Worm (Caenorhabditis elegans): Measurements from ENCODE around the gene cest-7.

ce11 chrX:12242902-12243301 lies 13.2 kb downstream of the cest-7 start:
- TF ChIP-seq dpl-1 (GFP tag; optimal IDR thresholded peaks at IDR 0.05) (no peak), lin-35 (GFP tag; optimal IDR thresholded peaks at IDR 0.05) (no peak), nhr-80 (tag; optimal IDR thresholded peaks at IDR 0.05) (peak; percentile 82), nfya-1 (tag; optimal IDR thresholded peaks at IDR 0.05; ENCODE audit: borderline replicate concordance, insufficient read depth) (no peak), fkh-3 (tag; optimal IDR thresholded peaks at IDR 0.05) (no peak), rpc-1 (optimal IDR thresholded peaks at IDR 0.05) (no peak), rpc-1 (tag; optimal IDR thresholded peaks at IDR 0.05) (no peak), nfyb-1 (GFP tag; IDR thresholded peaks at IDR 0.05) (no peak), cebp-1 (GFP tag; IDR thresholded peaks at IDR 0.05) (no peak), cebp-1 (tag; optimal IDR thresholded peaks at IDR 0.05) (no peak), ama-1 (optimal IDR thresholded peaks at IDR 0.05) (no peak), ama-1 (GFP tag; optimal IDR thresholded peaks at IDR 0.05) (no peak), B0336.3 (GFP tag; IDR thresholded peaks at IDR 0.05) (no peak)

Measured in whole organism, young adult.